Worm (Caenorhabditis elegans) whole organism, L1 larva: Measurements from ENCODE around the gene K01A6.4.

Experiments
- fkh-10 ChIP-seq: sonication (generic microtip); optimal IDR thresholded peaks from 2 replicates; lab custom pipeline; 2017; ENCODE audit warnings: missing biosample characterization, missing genetic modification reagents, missing genetic modification characterization
- nhr-11 ChIP-seq: fragments of 150-350 bp; optimal IDR thresholded peaks from 2 replicates; lab custom pipeline; 2014; ENCODE audit warnings: missing biosample characterization, missing genetic modification characterization

DNA sequence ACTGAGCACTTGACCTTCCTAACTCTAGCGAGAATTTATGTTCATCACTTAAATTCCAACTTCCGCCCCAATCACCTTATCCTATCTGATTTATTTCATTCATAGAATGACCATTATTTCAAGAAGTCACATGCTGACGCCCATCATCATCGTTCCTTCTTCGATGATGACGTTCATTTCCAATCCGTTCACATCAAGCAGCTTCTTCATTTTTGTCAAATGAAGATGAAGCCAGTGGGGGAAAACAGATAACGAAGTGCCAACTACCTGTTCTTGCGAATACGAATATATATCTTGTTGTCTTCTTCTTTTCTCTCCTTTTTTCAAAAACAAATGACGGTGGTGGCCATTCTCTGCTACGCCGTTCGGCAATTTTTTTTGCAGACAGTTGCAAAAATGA lies 38.2 kb downstream of the K01A6.4 start:
- no peak for TF ChIP-seq nhr-11 (tag; lab: Kevin White, UChicago)
- no peak for TF ChIP-seq fkh-10
